Worm (Caenorhabditis elegans): Measurements from ENCODE around the gene sptf-2.

DNA sequence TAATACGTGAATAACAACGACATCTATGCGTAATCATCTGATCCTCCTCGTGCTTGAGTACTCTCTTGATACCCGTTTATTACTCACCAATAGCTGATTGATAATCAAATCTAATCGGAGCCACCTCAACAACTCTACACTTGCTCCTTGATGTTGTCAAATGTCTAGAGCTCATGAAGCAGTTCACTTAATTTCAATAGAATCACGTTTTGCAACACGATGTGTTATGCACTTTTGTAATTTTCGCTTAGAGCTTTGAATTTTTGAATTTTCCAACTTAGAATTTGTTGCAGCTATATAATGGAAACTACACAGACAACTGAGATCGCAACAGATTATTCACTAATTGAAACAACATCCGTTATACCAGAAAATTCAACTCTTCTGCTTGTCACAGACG is 12.8 kb upstream of the sptf-2 start, which contains the start of gene T22C8.1:
- TF ChIP-seq pha-2 (tag; optimal IDR thresholded peaks at IDR 0.05) (no peak), T23F11.4 (GFP tag; optimal IDR thresholded peaks at IDR 0.05) (no peak), rnt-1 (tag; optimal IDR thresholded peaks at IDR 0.05) (no peak), sox-4 (tag; optimal IDR thresholded peaks at IDR 0.05) (no peak), ceh-22 (tag; optimal IDR thresholded peaks at IDR 0.05) (no peak), nfya-1 (tag; optimal IDR thresholded peaks at IDR 0.05) (no peak), ceh-9 (tag; optimal IDR thresholded peaks at IDR 0.05) (no peak), pha-4 (tag; optimal IDR thresholded peaks at IDR 0.05) (no peak), gmeb-2 (tag; optimal IDR thresholded peaks at IDR 0.05) (no peak), ama-1 (optimal IDR thresholded peaks at IDR 0.05) (no peak), nhr-232 (tag; optimal IDR thresholded peaks at IDR 0.05) (no peak)
